Worm (Caenorhabditis elegans) whole organism, mixed stage, embryonic: ENCODE results near the gene dod-6.

Experiments used
- M03D4.4 ChIP-seq: sonication (generic microtip); optimal IDR thresholded peaks from 2 replicates; lab custom pipeline; 2017; ENCODE audit warnings: mild to moderate bottlenecking, missing genetic modification characterization, missing compliant biosample characterization
- bed-3 ChIP-seq: fragments of 200-800 bp; sonication (Bioruptor generic); optimal IDR thresholded peaks from 3 replicates; lab custom pipeline; 2018; ENCODE audit warnings: mild to moderate bottlenecking, missing genetic modification characterization, moderate library complexity, missing compliant biosample characterization
- blmp-1 ChIP-seq: fragments of 150-350 bp; optimal IDR thresholded peaks from 2 replicates; lab custom pipeline; 2014; ENCODE audit warnings: missing biosample characterization, missing genetic modification characterization
- ceh-39 ChIP-seq: fragments of 150-350 bp; optimal IDR thresholded peaks from 2 replicates; lab custom pipeline; 2014; ENCODE audit warnings: missing biosample characterization, missing genetic modification characterization
- ceh-83 ChIP-seq: fragments of 200-800 bp; sonication (Bioruptor generic); optimal IDR thresholded peaks from 2 replicates; lab custom pipeline; 2018; ENCODE audit warnings: mild to moderate bottlenecking, missing genetic modification characterization, missing compliant biosample characterization
- cnd-1 ChIP-seq: fragments of 200-800 bp; sonication (Bioruptor generic); optimal IDR thresholded peaks from 2 replicates; lab custom pipeline; 2018; ENCODE audit warnings: mild to moderate bottlenecking, missing genetic modification characterization, missing compliant biosample characterization
- drap-1 ChIP-seq: fragments of 200-800 bp; sonication (Bioruptor generic); optimal IDR thresholded peaks from 3 replicates; lab custom pipeline; 2018; ENCODE audit warnings: mild to moderate bottlenecking, missing genetic modification characterization, missing compliant biosample characterization
- elt-1 ChIP-seq: sonication (generic microtip); optimal IDR thresholded peaks from 2 replicates; lab custom pipeline; 2017; ENCODE audit warnings: missing genetic modification characterization, mild to moderate bottlenecking, missing compliant biosample characterization, antibody characterized with exemption, moderate library complexity, borderline replicate concordance; ENCODE audit not compliant: insufficient read depth
- elt-3 ChIP-seq: fragments of 150-350 bp; optimal IDR thresholded peaks from 2 replicates; lab custom pipeline; 2014; ENCODE audit warnings: missing biosample characterization, missing genetic modification characterization
- flh-1 ChIP-seq: fragments of 200-800 bp; sonication (Bioruptor generic); optimal IDR thresholded peaks from 2 replicates; lab custom pipeline; 2018; ENCODE audit warnings: mild to moderate bottlenecking, missing genetic modification characterization, moderate library complexity, missing compliant biosample characterization
- ham-2 ChIP-seq: fragments of 200-800 bp; sonication (Bioruptor generic); optimal IDR thresholded peaks from 2 replicates; lab custom pipeline; 2018; ENCODE audit warnings: mild to moderate bottlenecking, missing genetic modification characterization, missing compliant biosample characterization
- hlh-1 ChIP-seq: fragments of 150-350 bp; optimal IDR thresholded peaks from 2 replicates; lab custom pipeline; 2014; ENCODE audit warnings: missing biosample characterization, missing genetic modification reagents, missing genetic modification characterization
- lin-32 ChIP-seq: fragments of 200-800 bp; sonication (Bioruptor generic); optimal IDR thresholded peaks from 2 replicates; lab custom pipeline; 2018; ENCODE audit warnings: mild to moderate bottlenecking, missing genetic modification characterization, missing compliant biosample characterization
- lsy-2 ChIP-seq: fragments of 150-350 bp; optimal IDR thresholded peaks from 2 replicates; lab custom pipeline; 2014; ENCODE audit warnings: missing biosample characterization, missing genetic modification characterization
- mab-5 ChIP-seq: fragments of 150-350 bp; optimal IDR thresholded peaks from 2 replicates; lab custom pipeline; 2014; ENCODE audit warnings: missing biosample characterization, missing genetic modification characterization
- mep-1 ChIP-seq: fragments of 150-350 bp; optimal IDR thresholded peaks from 2 replicates; lab custom pipeline; 2017; ENCODE audit warnings: missing biosample characterization, missing genetic modification reagents, missing genetic modification characterization, inconsistent platforms
- mls-2 ChIP-seq: sonication (generic microtip); optimal IDR thresholded peaks from 2 replicates; lab custom pipeline; 2016; ENCODE audit warnings: mild to moderate bottlenecking, missing genetic modification characterization, moderate library complexity, missing compliant biosample characterization
- nhr-237 ChIP-seq: fragments of 150-350 bp; optimal IDR thresholded peaks from 2 replicates; lab custom pipeline; 2014; ENCODE audit warnings: missing biosample characterization, missing genetic modification characterization
- nhr-28 ChIP-seq: fragments of 150-350 bp; optimal IDR thresholded peaks from 2 replicates; lab custom pipeline; 2014; ENCODE audit warnings: missing biosample characterization, missing genetic modification characterization
- nhr-76 ChIP-seq: sonication (generic microtip); optimal IDR thresholded peaks from 2 replicates; lab custom pipeline; 2017; ENCODE audit warnings: missing biosample characterization, missing genetic modification characterization
- pha-4 ChIP-seq: fragments of 150-350 bp; optimal IDR thresholded peaks from 2 replicates; lab custom pipeline; 2018; ENCODE audit warnings: missing biosample characterization, missing genetic modification reagents, missing genetic modification characterization
- sem-2 ChIP-seq: fragments of 200-800 bp; sonication (Bioruptor generic); optimal IDR thresholded peaks from 2 replicates; lab custom pipeline; 2018; ENCODE audit warnings: mild to moderate bottlenecking, missing genetic modification characterization, missing compliant biosample characterization
- snpc-4 ChIP-seq: fragments of 150-350 bp; optimal IDR thresholded peaks from 2 replicates; lab custom pipeline; 2014; ENCODE audit warnings: missing biosample characterization, missing genetic modification characterization
- sptf-1 ChIP-seq: sonication (generic microtip); optimal IDR thresholded peaks from 2 replicates; lab custom pipeline; 2017; ENCODE audit warnings: mild to moderate bottlenecking, missing genetic modification characterization, moderate library complexity, missing compliant biosample characterization
- tbx-8 ChIP-seq: fragments of 200-800 bp; sonication (Bioruptor generic); optimal IDR thresholded peaks from 2 replicates; lab custom pipeline; 2018; ENCODE audit warnings: mild to moderate bottlenecking, missing genetic modification characterization, moderate library complexity, missing compliant biosample characterization
- unc-120 ChIP-seq: sonication (generic microtip); optimal IDR thresholded peaks from 2 replicates; lab custom pipeline; 2017; ENCODE audit warnings: missing genetic modification characterization, missing compliant biosample characterization; ENCODE audit not compliant: poor library complexity, severe bottlenecking
- unc-39 ChIP-seq: fragments of 150-350 bp; optimal IDR thresholded peaks from 2 replicates; lab custom pipeline; 2014; ENCODE audit warnings: missing biosample characterization, missing genetic modification characterization
- unc-62 ChIP-seq: fragments of 150-350 bp; optimal IDR thresholded peaks from 2 replicates; lab custom pipeline; 2014; ENCODE audit warnings: missing biosample characterization, missing genetic modification reagents, missing genetic modification characterization
- zip-8 ChIP-seq: fragments of 150-350 bp; optimal IDR thresholded peaks from 2 replicates; lab custom pipeline; 2014; ENCODE audit warnings: missing biosample characterization, missing genetic modification characterization
- ztf-11 ChIP-seq: fragments of 150-350 bp; optimal IDR thresholded peaks from 2 replicates; lab custom pipeline; 2014; ENCODE audit warnings: missing biosample characterization, missing genetic modification characterization

Gene dod-6

DNA sequence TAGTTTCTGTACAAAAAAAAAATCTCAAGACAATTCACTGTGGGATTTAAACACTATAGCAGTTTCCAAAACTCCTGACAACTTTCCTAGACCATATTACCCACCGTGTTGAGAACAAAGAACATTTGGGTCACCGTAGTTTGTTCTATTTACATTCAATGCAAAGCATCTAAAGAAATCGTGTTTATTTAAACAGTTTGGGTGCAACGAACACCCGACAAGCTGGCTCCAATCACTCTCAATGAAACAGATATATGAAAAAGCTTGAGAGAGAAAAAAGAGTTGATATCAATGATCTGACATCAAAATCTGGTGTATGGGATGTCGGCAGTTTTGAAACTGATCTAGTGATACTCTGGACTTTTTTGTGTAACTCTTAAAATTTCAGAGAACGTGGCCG is 42.5 kb upstream of the dod-6 start:
- no peak for TF ChIP-seq sptf-1
- no peak for TF ChIP-seq flh-1 (GFP tag; lab: Kevin White, UChicago)
- no peak for TF ChIP-seq pha-4 (tag; lab: Kevin White, UChicago)
- TF ChIP-seq unc-62 (GFP tag; lab: Kevin White, UChicago): no peak
- TF ChIP-seq ham-2: no peak
- no peak for TF ChIP-seq drap-1
- no peak for TF ChIP-seq unc-120 (tag; lab: Kevin White, UChicago)

- no peak for TF ChIP-seq blmp-1 (tag; lab: Kevin White, UChicago)
- TF ChIP-seq M03D4.4 (tag; lab: Kevin White, UChicago): no peak
- no peak for TF ChIP-seq bed-3 (GFP tag; lab: Kevin White, UChicago)
- no peak for TF ChIP-seq nhr-76 (tag; lab: Kevin White, UChicago)
- no peak for TF ChIP-seq cnd-1 (tag; lab: Kevin White, UChicago)
- TF ChIP-seq nhr-28 (tag; lab: Kevin White, UChicago): no peak
Measured at ce11 chrIII:10156269-10156668, 41.2 kb upstream of the dod-6 start.

DNA sequence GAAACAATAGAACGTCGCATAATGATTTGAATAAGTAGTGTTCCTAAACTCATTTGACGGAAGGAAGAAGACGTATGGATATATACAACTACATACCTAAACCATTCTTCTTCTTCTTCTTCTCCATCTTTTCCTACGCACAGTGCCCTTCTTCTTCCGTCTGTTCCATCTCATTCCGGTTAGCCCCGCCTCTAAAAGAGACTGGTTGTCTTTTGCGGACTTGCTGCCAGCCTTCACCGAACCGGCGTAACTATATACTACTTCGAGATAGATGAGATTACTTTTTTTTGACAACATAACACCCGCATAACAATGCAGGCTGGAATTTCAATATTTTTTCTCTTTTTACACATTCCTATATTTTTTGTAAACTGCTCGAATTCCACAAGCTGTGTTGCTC is 37.1 kb upstream of the dod-6 start, which contains the start of the genes K08E5.5 and mua-3:
K08E5.5 (minus strand) TSS at position 101 of the 400 bp plus-strand sequence.
mua-3 (plus strand) TSS at position 313 of the 400 bp plus-strand sequence.
- no peak for TF ChIP-seq pha-4 (tag; lab: Kevin White, UChicago)
- TF ChIP-seq nhr-76 (tag; lab: Kevin White, UChicago): no peak
- TF ChIP-seq sptf-1: no peak
- TF ChIP-seq ceh-39 (tag; lab: Kevin White, UChicago): no peak
- no peak for TF ChIP-seq nhr-237 (tag; lab: Kevin White, UChicago)
- no peak for TF ChIP-seq lin-32 (GFP tag; lab: Kevin White, UChicago)
- no peak for TF ChIP-seq unc-62 (GFP tag; lab: Kevin White, UChicago)
- TF ChIP-seq unc-39: no peak
- TF ChIP-seq mls-2 (tag; lab: Kevin White, UChicago): no peak
- TF ChIP-seq lsy-2 (tag; lab: Kevin White, UChicago): no peak
- TF ChIP-seq cnd-1 (tag; lab: Kevin White, UChicago): no peak
- TF ChIP-seq, all 35 proteins: peak for 0

ce11 chrIII:10170265-10170664 is 27.3 kb upstream of the dod-6 start:
- no peak for TF ChIP-seq cnd-1 (tag; lab: Kevin White, UChicago)
- no peak for TF ChIP-seq elt-1 (tag; lab: Kevin White, UChicago)
- TF ChIP-seq ceh-83 (GFP tag; lab: Kevin White, UChicago): no peak
- TF ChIP-seq unc-62 (GFP tag; lab: Kevin White, UChicago): no peak
- TF ChIP-seq pha-4 (tag; lab: Kevin White, UChicago): no peak
- TF ChIP-seq, all 35 proteins: peak for 0

DNA sequence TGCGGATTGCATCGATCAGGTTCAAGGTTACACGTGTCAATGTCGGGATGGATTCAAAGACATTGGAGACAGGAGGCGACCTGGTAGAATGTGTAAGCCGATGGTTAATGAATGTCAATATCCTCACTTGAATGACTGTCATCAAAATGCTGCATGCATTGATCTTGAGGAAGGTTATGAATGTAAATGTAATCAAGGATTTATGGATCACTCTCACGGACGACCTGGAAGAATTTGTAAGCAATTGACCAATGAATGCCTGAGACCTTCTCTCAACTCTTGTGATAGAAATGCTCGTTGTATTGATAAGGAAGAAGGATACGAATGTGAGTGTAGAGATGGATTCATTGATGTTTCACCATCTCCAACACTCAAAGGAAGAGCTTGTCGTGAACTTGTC is 19.5 kb upstream of the dod-6 start:
- no peak for TF ChIP-seq sptf-1
- no peak for TF ChIP-seq zip-8
- no peak for TF ChIP-seq sem-2
- no peak for TF ChIP-seq drap-1
- no peak for TF ChIP-seq flh-1 (GFP tag; lab: Kevin White, UChicago)
- TF ChIP-seq nhr-76 (tag; lab: Kevin White, UChicago): no peak
- no peak for TF ChIP-seq ceh-83 (GFP tag; lab: Kevin White, UChicago)
- TF ChIP-seq tbx-8 (GFP tag; lab: Kevin White, UChicago): no peak
- TF ChIP-seq bed-3 (GFP tag; lab: Kevin White, UChicago): no peak
- TF ChIP-seq lin-32 (GFP tag; lab: Kevin White, UChicago): no peak
- TF ChIP-seq mep-1: no peak
- no peak for TF ChIP-seq elt-1 (tag; lab: Kevin White, UChicago)
- TF ChIP-seq M03D4.4 (tag; lab: Kevin White, UChicago): no peak
- no peak for TF ChIP-seq pha-4 (tag; lab: Kevin White, UChicago)

ce11 chrIII:10178552-10178951 is 19.0 kb upstream of the dod-6 start:
- TF ChIP-seq ztf-11 (tag; lab: Kevin White, UChicago): no peak
- no peak for TF ChIP-seq flh-1 (GFP tag; lab: Kevin White, UChicago)
- TF ChIP-seq sem-2: no peak
- TF ChIP-seq sptf-1: no peak
- no peak for TF ChIP-seq hlh-1 (tag; lab: Kevin White, UChicago)
- TF ChIP-seq mls-2 (tag; lab: Kevin White, UChicago): no peak
- TF ChIP-seq elt-3 (tag; lab: Kevin White, UChicago): no peak
- TF ChIP-seq drap-1: no peak
- no peak for TF ChIP-seq mab-5 (tag; lab: Kevin White, UChicago)
- TF ChIP-seq nhr-76 (tag; lab: Kevin White, UChicago): no peak
- no peak for TF ChIP-seq tbx-8 (GFP tag; lab: Kevin White, UChicago)
- TF ChIP-seq snpc-4 (tag; lab: Kevin White, UChicago): no peak
